Worm (Caenorhabditis elegans) whole organism, young adult: Measurements from ENCODE around the gene F45B8.5.

Experiments
- B0035.1 ChIP-seq: sonication (generic microtip); optimal IDR thresholded peaks from 2 replicates; lab custom pipeline; 2016; ENCODE audit warnings: missing genetic modification characterization, mild to moderate bottlenecking, missing compliant biosample characterization, missing genotype, missing genetic modification reagents
- D2030.7 ChIP-seq: fragments of 200-800 bp; sonication (Bioruptor generic); IDR thresholded peaks from 2 replicates; pipeline ENCODE4 v1.3.6; 2022; ENCODE audit warnings: missing genetic modification reagents, missing genetic modification characterization, missing compliant biosample characterization
- F10E7.11 ChIP-seq: sonication (generic microtip); optimal IDR thresholded peaks from 2 replicates; lab custom pipeline; 2017; ENCODE audit warnings: mild to moderate bottlenecking, missing genetic modification characterization, moderate library complexity, missing compliant biosample characterization
- F33H1.4 ChIP-seq: fragments of 200-800 bp; sonication (Bioruptor generic); IDR thresholded peaks from 2 replicates; pipeline ENCODE4 v1.3.6; 2022; ENCODE audit warnings: missing genetic modification reagents, missing genetic modification characterization, missing compliant biosample characterization
- F55B11.4 ChIP-seq: sonication (generic microtip); optimal IDR thresholded peaks from 2 replicates; lab custom pipeline; 2016; ENCODE audit warnings: missing compliant biosample characterization, missing genetic modification characterization, borderline replicate concordance; ENCODE audit not compliant: insufficient read depth
- F57C9.4 ChIP-seq: sonication (generic microtip); optimal IDR thresholded peaks from 2 replicates; lab custom pipeline; 2017; ENCODE audit warnings: mild to moderate bottlenecking, missing genetic modification characterization, missing compliant biosample characterization
- Y67H2A.10 ChIP-seq: fragments of 200-800 bp; sonication (Bioruptor generic); conservative IDR thresholded peaks from 2 replicates; pipeline ENCODE4 v1.3.6; 2022; ENCODE audit warnings: missing genetic modification reagents, missing genetic modification characterization, missing compliant biosample characterization
- ZK185.1 ChIP-seq: sonication (generic microtip); optimal IDR thresholded peaks from 2 replicates; lab custom pipeline; 2016; ENCODE audit warnings: mild to moderate bottlenecking, missing genetic modification characterization, missing compliant biosample characterization; ENCODE audit not compliant: poor library complexity, severe bottlenecking
- aptf-3 ChIP-seq: fragments of 200-800 bp; sonication (Bioruptor generic); IDR thresholded peaks from 2 replicates; pipeline ENCODE4 v1.3.6; 2022; ENCODE audit warnings: missing genetic modification characterization, missing compliant biosample characterization
- cebp-1 ChIP-seq, 2 experiments: fragments of 200-800 bp in 1 of 2; sonication (Bioruptor generic) in 1 of 2; sonication (generic microtip) in 1 of 2; IDR thresholded peaks in 1 of 2; optimal IDR thresholded peaks in 1 of 2; 2 replicates each; pipeline versions ENCODE4 v1.3.6 to Lab custom; 2017 to 2022; ENCODE audit warnings: missing compliant biosample characterization in 2 of 2, missing genetic modification characterization in 2 of 2, mild to moderate bottlenecking in 1 of 2, missing genetic modification reagents in 1 of 2, moderate library complexity in 1 of 2
- cebp-2 ChIP-seq: fragments of 200-800 bp; sonication (Bioruptor generic); IDR thresholded peaks from 2 replicates; pipeline ENCODE4 v1.3.6; 2022; ENCODE audit warnings: missing genetic modification characterization, missing compliant biosample characterization
- ceh-27 ChIP-seq: fragments of 200-800 bp; sonication (Bioruptor generic); optimal IDR thresholded peaks from 2 replicates; lab custom pipeline; 2018; ENCODE audit warnings: mild to moderate bottlenecking, missing genetic modification characterization, moderate library complexity, missing compliant biosample characterization
- die-1 ChIP-seq: sonication (generic microtip); optimal IDR thresholded peaks from 2 replicates; lab custom pipeline; 2016; ENCODE audit warnings: missing genotype, mild to moderate bottlenecking, missing genetic modification characterization, missing compliant biosample characterization
- dox-1 ChIP-seq: fragments of 200-800 bp; sonication (Bioruptor generic); IDR thresholded peaks from 2 replicates; pipeline ENCODE4 v1.3.6; 2022; ENCODE audit warnings: missing genetic modification reagents, missing genetic modification characterization, missing compliant biosample characterization
- dpff-1 ChIP-seq: sonication (generic microtip); optimal IDR thresholded peaks from 2 replicates; lab custom pipeline; 2017; ENCODE audit warnings: mild to moderate bottlenecking, missing genetic modification characterization, missing compliant biosample characterization
- dpl-1 ChIP-seq: fragments of 150-350 bp; optimal IDR thresholded peaks from 2 replicates; lab custom pipeline; 2014; ENCODE audit warnings: missing biosample characterization, missing genetic modification reagents, missing genetic modification characterization
- egl-44 ChIP-seq: fragments of 200-800 bp; sonication (Bioruptor generic); IDR thresholded peaks from 2 replicates; pipeline ENCODE4 v1.3.6; 2022; ENCODE audit warnings: missing genetic modification reagents, missing genetic modification characterization, missing compliant biosample characterization
- him-1 ChIP-seq: sonication (generic microtip); optimal IDR thresholded peaks from 2 replicates; lab custom pipeline; 2016; ENCODE audit warnings: missing genotype, missing genetic modification reagents, missing genetic modification characterization, missing compliant biosample characterization
- hlh-12 ChIP-seq: sonication (generic microtip); optimal IDR thresholded peaks from 2 replicates; lab custom pipeline; 2016; ENCODE audit warnings: missing genetic modification characterization, missing compliant biosample characterization
- hlh-26 ChIP-seq: fragments of 200-800 bp; sonication (Bioruptor generic); conservative IDR thresholded peaks from 2 replicates; pipeline ENCODE4 v1.3.6; 2022; ENCODE audit warnings: missing genetic modification reagents, missing genetic modification characterization, missing compliant biosample characterization
- let-526 ChIP-seq: fragments of 200-800 bp; sonication (Bioruptor generic); IDR thresholded peaks from 2 replicates; pipeline ENCODE4 v1.3.6; 2022; ENCODE audit warnings: missing genetic modification reagents, missing genetic modification characterization, missing compliant biosample characterization
- let-607 ChIP-seq, 2 experiments: fragments of 200-800 bp in 1 of 2; sonication (Bioruptor generic) in 1 of 2; sonication (generic microtip) in 1 of 2; optimal IDR thresholded peaks; 2 replicates each; lab custom pipeline; 2016 to 2018; ENCODE audit warnings: mild to moderate bottlenecking in 2 of 2, missing compliant biosample characterization in 2 of 2, missing genetic modification characterization in 2 of 2, moderate library complexity in 2 of 2, missing genotype in 1 of 2
- lin-26 ChIP-seq: fragments of 200-800 bp; sonication (Bioruptor generic); IDR thresholded peaks from 2 replicates; pipeline ENCODE4 v1.3.6; 2022; ENCODE audit warnings: missing genetic modification reagents, missing genetic modification characterization, missing compliant biosample characterization
- madf-10 ChIP-seq: sonication (generic microtip); optimal IDR thresholded peaks from 2 replicates; lab custom pipeline; 2016; ENCODE audit warnings: mild to moderate bottlenecking, missing genetic modification characterization, missing compliant biosample characterization
- madf-3 ChIP-seq: fragments of 200-800 bp; sonication (Bioruptor generic); IDR thresholded peaks from 2 replicates; pipeline ENCODE4 v1.3.6; 2022; ENCODE audit warnings: missing genetic modification reagents, missing genetic modification characterization, missing compliant biosample characterization
- madf-8 ChIP-seq: fragments of 200-800 bp; sonication (Bioruptor generic); conservative IDR thresholded peaks from 2 replicates; pipeline ENCODE4 v1.3.6; 2022; ENCODE audit warnings: missing genetic modification reagents, missing genetic modification characterization, missing compliant biosample characterization
- mcd-1 ChIP-seq: fragments of 200-800 bp; sonication (Bioruptor generic); IDR thresholded peaks from 2 replicates; pipeline ENCODE4 v1.3.6; 2022; ENCODE audit warnings: missing genetic modification reagents, missing genetic modification characterization, missing compliant biosample characterization
- mxl-1 ChIP-seq: sonication (generic microtip); optimal IDR thresholded peaks from 2 replicates; lab custom pipeline; 2016; ENCODE audit warnings: missing genetic modification characterization, missing compliant biosample characterization
- nfya-2 ChIP-seq: fragments of 200-800 bp; sonication (Bioruptor generic); IDR thresholded peaks from 2 replicates; pipeline ENCODE4 v1.3.6; 2022; ENCODE audit warnings: missing genetic modification reagents, missing genetic modification characterization, missing compliant biosample characterization
- nhr-27 ChIP-seq: fragments of 200-800 bp; sonication (Bioruptor generic); optimal IDR thresholded peaks from 2 replicates; lab custom pipeline; 2018; ENCODE audit warnings: mild to moderate bottlenecking, missing genetic modification characterization, moderate library complexity, missing compliant biosample characterization
- nhr-80 ChIP-seq: sonication (generic microtip); optimal IDR thresholded peaks from 2 replicates; lab custom pipeline; 2016; ENCODE audit warnings: missing genetic modification characterization, missing compliant biosample characterization
- nhr-90 ChIP-seq: sonication (generic microtip); optimal IDR thresholded peaks from 2 replicates; lab custom pipeline; 2016; ENCODE audit warnings: missing genotype, mild to moderate bottlenecking, missing genetic modification characterization, missing compliant biosample characterization
- pbrm-1 ChIP-seq: fragments of 200-800 bp; sonication (Bioruptor generic); IDR thresholded peaks from 2 replicates; pipeline ENCODE4 v1.3.6; 2022; ENCODE audit warnings: missing genetic modification reagents, missing genetic modification characterization, missing compliant biosample characterization
- sdz-38 ChIP-seq: sonication (generic microtip); optimal IDR thresholded peaks from 2 replicates; lab custom pipeline; 2016; ENCODE audit warnings: missing genotype, missing genetic modification characterization, missing compliant biosample characterization
- sea-2 ChIP-seq: fragments of 200-800 bp; sonication (Bioruptor generic); IDR thresholded peaks from 2 replicates; pipeline ENCODE4 v1.3.6; 2022; ENCODE audit warnings: missing genetic modification characterization, missing compliant biosample characterization
- snpc-1.1 ChIP-seq: sonication (generic microtip); optimal IDR thresholded peaks from 2 replicates; lab custom pipeline; 2017; ENCODE audit warnings: missing genetic modification characterization, mild to moderate bottlenecking, missing compliant biosample characterization, antibody characterized with exemption, moderate library complexity, missing genotype, missing genetic modification reagents; ENCODE audit not compliant: insufficient read depth
- tlf-1 ChIP-seq: fragments of 200-800 bp; sonication (Bioruptor generic); optimal IDR thresholded peaks from 2 replicates; lab custom pipeline; 2018; ENCODE audit warnings: mild to moderate bottlenecking, missing genetic modification characterization, missing compliant biosample characterization
- zfh-2 ChIP-seq: fragments of 200-800 bp; sonication (Bioruptor generic); conservative IDR thresholded peaks from 2 replicates; pipeline ENCODE4 v1.3.6; 2022; ENCODE audit warnings: missing genetic modification reagents, missing genetic modification characterization, missing compliant biosample characterization
- ztf-18 ChIP-seq: sonication (generic microtip); optimal IDR thresholded peaks from 2 replicates; lab custom pipeline; 2016; ENCODE audit warnings: missing genotype, mild to moderate bottlenecking, missing genetic modification characterization, missing compliant biosample characterization
- ztf-3 ChIP-seq: fragments of 200-800 bp; sonication (Bioruptor generic); optimal IDR thresholded peaks from 2 replicates; lab custom pipeline; 2018; ENCODE audit warnings: mild to moderate bottlenecking, missing genetic modification characterization, missing compliant biosample characterization

F45B8.5 gene

ce11 chrX:14978756-14979155 lies 12.9 kb downstream of the F45B8.5 start (continued):
- TF ChIP-seq ztf-18 (tag; lab: Kevin White, UChicago) (no peak), B0035.1 (tag; lab: Kevin White, UChicago) (no peak), ztf-3 (GFP tag; lab: Kevin White, UChicago) (no peak), nhr-90 (no peak), him-1 (tag; lab: Kevin White, UChicago) (no peak), aptf-3 (no peak), Y67H2A.10 (no peak), D2030.7 (GFP tag; lab: Robert Waterston, UW) (no peak), egl-44 (no peak), ZK185.1 (tag; lab: Kevin White, UChicago) (peak; percentile 47)

ce11 chrX:14979388-14979787 lies 13.5 kb downstream of the F45B8.5 start, which contains the start of gene emre-1:
Gene emre-1 (plus strand): TSS chrX:14979688.
- TF ChIP-seq sea-2 (GFP tag; lab: Robert Waterston, UW) (no peak), B0035.1 (tag; lab: Kevin White, UChicago) (no peak), nfya-2 (GFP tag; lab: Robert Waterston, UW) (no peak), nhr-27 (tag; lab: Kevin White, UChicago) (no peak), dpl-1 (GFP tag; lab: Kevin White, UChicago) (no peak), cebp-2 (GFP tag; lab: Robert Waterston, UW) (no peak), lin-26 (GFP tag; lab: Robert Waterston, UW) (no peak), sdz-38 (no peak)

- peak; percentile 95 for TF ChIP-seq cebp-1 (GFP tag; IDR thresholded peaks at IDR 0.05; lab: Robert Waterston, UW)
- TF ChIP-seq cebp-1 (tag; optimal IDR thresholded peaks at IDR 0.05; lab: Kevin White, UChicago) = peak; percentile 90
- peak; percentile 54 for TF ChIP-seq dox-1 (GFP tag; lab: Robert Waterston, UW)
- TF ChIP-seq nhr-80 (tag; lab: Kevin White, UChicago) = peak; percentile 40
- TF ChIP-seq mcd-1 (GFP tag; lab: Robert Waterston, UW) = peak; percentile 37; the same call in 1 of the 2 replicates
- peak; percentile 97 to 98 for TF ChIP-seq let-607 (tag; optimal IDR thresholded peaks at IDR 0.05; lab: Kevin White, UChicago)
These were observed 15.8 kb downstream of the F45B8.5 start for ce11 chrX:14981620-14982019.

ce11 chrX:14982525-14982924 lies 16.7 kb downstream of the F45B8.5 start, which contains the start of gene plp-2:
Gene plp-2 (minus strand): TSS chrX:14982804.
- TF ChIP-seq die-1 (tag; lab: Kevin White, UChicago) = no peak
- TF ChIP-seq nhr-80 (tag; lab: Kevin White, UChicago) = no peak
- 0 out of 2 replicates have a peak, but pooled peaks have one; percentile 21 for TF ChIP-seq mcd-1 (GFP tag; lab: Robert Waterston, UW)
- 0 out of 2 replicates have a peak, but pooled peaks have one; percentile 17 for TF ChIP-seq dox-1 (GFP tag; lab: Robert Waterston, UW)
- TF ChIP-seq, all 124 proteins: peak for 2

ce11 chrX:14983274-14983673 lies 17.4 kb downstream of the F45B8.5 start, which contains the start of gene rbg-1:
Gene rbg-1 (plus strand): TSS chrX:14983533.
- no peak for TF ChIP-seq F55B11.4
- TF ChIP-seq let-526 (GFP tag; lab: Robert Waterston, UW) = no peak
- TF ChIP-seq snpc-1.1 (tag; lab: Kevin White, UChicago) = no peak
- TF ChIP-seq dpl-1 (GFP tag; lab: Kevin White, UChicago) = no peak
- TF ChIP-seq F33H1.4 (GFP tag; lab: Robert Waterston, UW) = no peak
- peak; percentile 49; the same call in 1 of the 2 replicates for TF ChIP-seq pbrm-1 (GFP tag; lab: Robert Waterston, UW)
- peak; percentile 77 for TF ChIP-seq ceh-27 (GFP tag; lab: Kevin White, UChicago)
- no peak for TF ChIP-seq dpff-1 (tag; lab: Kevin White, UChicago)
- no peak for TF ChIP-seq madf-8 (GFP tag; lab: Robert Waterston, UW)
- no peak for TF ChIP-seq cebp-1 (GFP tag; IDR thresholded peaks at IDR 0.05; lab: Robert Waterston, UW)
- TF ChIP-seq cebp-1 (tag; optimal IDR thresholded peaks at IDR 0.05; lab: Kevin White, UChicago) = peak; percentile 78
- no peak for TF ChIP-seq madf-3
- TF ChIP-seq mxl-1 (tag; lab: Kevin White, UChicago) = no peak
- TF ChIP-seq zfh-2 (GFP tag; lab: Robert Waterston, UW) = 0 out of 2 replicates have a peak, but pooled peaks have one; percentile 11
- TF ChIP-seq hlh-12 = no peak
- TF ChIP-seq madf-10 (tag; lab: Kevin White, UChicago) = no peak
- TF ChIP-seq F57C9.4 = no peak
- no peak for TF ChIP-seq hlh-26 (GFP tag; lab: Robert Waterston, UW)
- TF ChIP-seq tlf-1 = no peak
- TF ChIP-seq F10E7.11 (tag; lab: Kevin White, UChicago) = no peak
